Fruit fly (Drosophila melanogaster) whole organism, prepupa: ENCODE data around the gene HP1c.

Source experiments
- Blimp-1 ChIP-seq: fragments of 200-800 bp; sonication (Bioruptor generic); optimal IDR thresholded peaks from 3 replicates; lab custom pipeline; 2017; ENCODE audit warnings: missing biosample characterization, missing genetic modification characterization, mild to moderate bottlenecking, moderate library complexity, missing genetic modification reagents
- CG10631 ChIP-seq: fragments of 200-800 bp; sonication (Bioruptor generic); optimal IDR thresholded peaks from 2 replicates; lab custom pipeline; 2016; ENCODE audit warnings: missing biosample characterization, missing genetic modification characterization
- CG10669 ChIP-seq: fragments of 200-800 bp; sonication (Bioruptor generic); optimal IDR thresholded peaks from 3 replicates; lab custom pipeline; 2018; ENCODE audit warnings: missing biosample characterization, mild to moderate bottlenecking, missing genetic modification characterization, moderate library complexity
- CG11294 ChIP-seq: fragments of 200-800 bp; sonication (Bioruptor generic); IDR thresholded peaks from 2 replicates; pipeline ENCODE4 v1.3.6; 2022; ENCODE audit warnings: missing biosample characterization, missing genetic modification characterization
- CG11762 ChIP-seq: fragments of 200-800 bp; sonication (Bioruptor generic); optimal IDR thresholded peaks from 3 replicates; lab custom pipeline; 2016; ENCODE audit warnings: missing biosample characterization, missing genetic modification characterization; ENCODE audit not compliant: insufficient read depth
- CG11902 ChIP-seq: fragments of 200-800 bp; sonication (Bioruptor generic); optimal IDR thresholded peaks from 3 replicates; lab custom pipeline; 2016; ENCODE audit warnings: missing biosample characterization, missing genetic modification characterization
- CG15336 ChIP-seq: fragments of 200-800 bp; sonication (Bioruptor generic); IDR thresholded peaks from 2 replicates; pipeline ENCODE4 v1.3.6; 2022; ENCODE audit warnings: missing biosample characterization, missing genetic modification characterization
- CG16779 ChIP-seq: fragments of 200-800 bp; sonication (Bioruptor generic); optimal IDR thresholded peaks from 3 replicates; lab custom pipeline; 2017; ENCODE audit warnings: missing biosample characterization, mild to moderate bottlenecking, missing genetic modification characterization
- CG3032 ChIP-seq: fragments of 200-800 bp; optimal IDR thresholded peaks from 2 replicates; lab custom pipeline; 2019; ENCODE audit warnings: missing biosample characterization, mild to moderate bottlenecking, missing genetic modification characterization, moderate library complexity
- CG32006 ChIP-seq: fragments of 200-800 bp; sonication (Bioruptor generic); optimal IDR thresholded peaks from 3 replicates; lab custom pipeline; 2017; ENCODE audit warnings: missing biosample characterization, mild to moderate bottlenecking, missing genetic modification characterization
- CG34406 ChIP-seq: fragments of 200-800 bp; sonication (Bioruptor generic); optimal IDR thresholded peaks from 3 replicates; lab custom pipeline; 2016; ENCODE audit warnings: missing biosample characterization, missing genetic modification characterization
- CG3919 ChIP-seq: fragments of 200-800 bp; sonication (Bioruptor generic); optimal IDR thresholded peaks from 3 replicates; lab custom pipeline; 2016; ENCODE audit warnings: missing biosample characterization, missing genetic modification characterization
- CG6163 ChIP-seq: fragments of 200-800 bp; sonication (Bioruptor generic); IDR thresholded peaks from 3 replicates; pipeline ENCODE4 v1.3.6; 2022; ENCODE audit warnings: missing biosample characterization, missing genetic modification characterization
- CG6792 ChIP-seq: fragments of 200-800 bp; sonication (Bioruptor generic); optimal IDR thresholded peaks from 3 replicates; lab custom pipeline; 2016; ENCODE audit warnings: missing biosample characterization, missing genetic modification characterization
- CG6854 ChIP-seq: fragments of 200-800 bp; sonication (Bioruptor generic); optimal IDR thresholded peaks from 2 replicates; lab custom pipeline; 2017; ENCODE audit warnings: missing biosample characterization, mild to moderate bottlenecking, missing genetic modification characterization
- CG7368 ChIP-seq: fragments of 200-800 bp; sonication (Bioruptor generic); optimal IDR thresholded peaks from 3 replicates; lab custom pipeline; 2016; ENCODE audit warnings: missing biosample characterization, missing genetic modification characterization
- CG8119 ChIP-seq: fragments of 200-800 bp; sonication (Bioruptor generic); IDR thresholded peaks from 3 replicates; pipeline ENCODE4 v1.3.6; 2022; ENCODE audit warnings: missing biosample characterization, missing genetic modification characterization
- CG8632 ChIP-seq: fragments of 200-800 bp; sonication (Bioruptor generic); optimal IDR thresholded peaks from 3 replicates; lab custom pipeline; 2016; ENCODE audit warnings: missing biosample characterization, missing genetic modification characterization
- Eip75B ChIP-seq: fragments of 200-800 bp; sonication (Bioruptor generic); optimal IDR thresholded peaks from 3 replicates; lab custom pipeline; 2016; ENCODE audit warnings: missing biosample characterization, missing genetic modification characterization
- Eip78C ChIP-seq: fragments of 200-800 bp; sonication (Bioruptor generic); peaks from one replicate; lab custom pipeline; 2016; ENCODE audit warnings: missing biosample characterization, missing genetic modification characterization
- Eip93F ChIP-seq: fragments of 200-800 bp; sonication (Bioruptor generic); optimal IDR thresholded peaks from 2 replicates; lab custom pipeline; 2016; ENCODE audit warnings: missing biosample characterization, mild to moderate bottlenecking, missing genetic modification characterization
- Ets21C ChIP-seq: fragments of 200-800 bp; sonication (Bioruptor generic); optimal IDR thresholded peaks from 3 replicates; lab custom pipeline; 2016; ENCODE audit warnings: missing biosample characterization, missing genetic modification characterization
- Ets96B ChIP-seq: fragments of 200-800 bp; optimal IDR thresholded peaks from 2 replicates; lab custom pipeline; 2019; ENCODE audit warnings: missing biosample characterization, mild to moderate bottlenecking, missing genetic modification characterization, moderate library complexity
- Gug ChIP-seq: fragments of 200-800 bp; sonication (Bioruptor generic); IDR thresholded peaks from 2 replicates; pipeline ENCODE4 v1.3.6; 2022; ENCODE audit warnings: missing biosample characterization, missing genetic modification characterization
- Hr38 ChIP-seq: sonication (Bioruptor generic); optimal IDR thresholded peaks from 2 replicates; lab custom pipeline; 2016; ENCODE audit warnings: missing biosample characterization, missing genetic modification characterization
- Met ChIP-seq: fragments of 200-800 bp; sonication (Bioruptor generic); optimal IDR thresholded peaks from 3 replicates; lab custom pipeline; 2016; ENCODE audit warnings: missing biosample characterization, missing genetic modification characterization
- OdsH ChIP-seq: fragments of 200-800 bp; sonication (Bioruptor generic); optimal IDR thresholded peaks from 3 replicates; lab custom pipeline; 2016; ENCODE audit warnings: missing biosample characterization, missing genetic modification characterization
- Smox ChIP-seq: fragments of 200-800 bp; sonication (Bioruptor generic); optimal IDR thresholded peaks from 3 replicates; lab custom pipeline; 2016; ENCODE audit warnings: missing biosample characterization, missing genetic modification characterization
- Sox14 ChIP-seq: fragments of 200-800 bp; sonication (Bioruptor generic); optimal IDR thresholded peaks from 3 replicates; lab custom pipeline; 2016; ENCODE audit warnings: missing biosample characterization, missing genetic modification characterization
- Sox15 ChIP-seq: fragments of 200-800 bp; sonication (Bioruptor generic); optimal IDR thresholded peaks from 3 replicates; lab custom pipeline; 2016; ENCODE audit warnings: missing biosample characterization, missing genetic modification characterization
- achi ChIP-seq: fragments of 200-800 bp; sonication (Bioruptor generic); optimal IDR thresholded peaks from 3 replicates; lab custom pipeline; 2016; ENCODE audit warnings: missing biosample characterization, missing genetic modification characterization
- acj6 ChIP-seq: fragments of 200-800 bp; sonication (Bioruptor generic); optimal IDR thresholded peaks from 3 replicates; lab custom pipeline; 2016; ENCODE audit warnings: missing biosample characterization, missing genetic modification characterization
- cyc ChIP-seq: fragments of 200-800 bp; sonication (Bioruptor generic); optimal IDR thresholded peaks from 3 replicates; lab custom pipeline; 2016; ENCODE audit warnings: missing biosample characterization, missing genetic modification characterization
- dac ChIP-seq: fragments of 200-800 bp; sonication (Bioruptor generic); optimal IDR thresholded peaks from 2 replicates; lab custom pipeline; 2017; ENCODE audit warnings: missing biosample characterization, mild to moderate bottlenecking, missing genetic modification characterization
- dsx ChIP-seq: fragments of 200-800 bp; optimal IDR thresholded peaks from 3 replicates; lab custom pipeline; 2019; ENCODE audit warnings: missing biosample characterization, mild to moderate bottlenecking, missing genetic modification characterization, moderate library complexity; ENCODE audit not compliant: poor library complexity, severe bottlenecking
- eg ChIP-seq: fragments of 200-800 bp; sonication (Bioruptor generic); IDR thresholded peaks from 3 replicates; pipeline ENCODE4 v1.3.6; 2022; ENCODE audit warnings: missing biosample characterization, missing genetic modification characterization
- esn ChIP-seq: fragments of 200-800 bp; sonication (Bioruptor generic); optimal IDR thresholded peaks from 2 replicates; lab custom pipeline; 2016; ENCODE audit warnings: missing biosample characterization, mild to moderate bottlenecking, missing genetic modification characterization, moderate library complexity
- fd59A ChIP-seq: fragments of 200-800 bp; sonication (Bioruptor generic); optimal IDR thresholded peaks from 2 replicates; lab custom pipeline; 2017; ENCODE audit warnings: missing biosample characterization, mild to moderate bottlenecking, missing genetic modification characterization, missing genetic modification reagents
- fd85E ChIP-seq: fragments of 200-800 bp; sonication (Bioruptor generic); optimal IDR thresholded peaks from 3 replicates; lab custom pipeline; 2016; ENCODE audit warnings: missing biosample characterization, missing genetic modification characterization
- fkh ChIP-seq: fragments of 200-800 bp; sonication (Bioruptor generic); optimal IDR thresholded peaks from 3 replicates; lab custom pipeline; 2017; ENCODE audit warnings: missing biosample characterization, mild to moderate bottlenecking, missing genetic modification characterization, moderate library complexity
- pdm3 ChIP-seq: fragments of 200-800 bp; sonication (Bioruptor generic); optimal IDR thresholded peaks from 3 replicates; lab custom pipeline; 2016; ENCODE audit warnings: missing biosample characterization, missing genetic modification characterization
- spab ChIP-seq: fragments of 200-800 bp; sonication (Bioruptor generic); optimal IDR thresholded peaks from 2 replicates; lab custom pipeline; 2017; ENCODE audit warnings: missing biosample characterization, mild to moderate bottlenecking, missing genetic modification characterization, missing genetic modification reagents
- topi ChIP-seq: fragments of 200-800 bp; sonication (Bioruptor generic); optimal IDR thresholded peaks from 3 replicates; lab custom pipeline; 2016; ENCODE audit warnings: missing biosample characterization, missing genetic modification characterization

Gene HP1c

DNA sequence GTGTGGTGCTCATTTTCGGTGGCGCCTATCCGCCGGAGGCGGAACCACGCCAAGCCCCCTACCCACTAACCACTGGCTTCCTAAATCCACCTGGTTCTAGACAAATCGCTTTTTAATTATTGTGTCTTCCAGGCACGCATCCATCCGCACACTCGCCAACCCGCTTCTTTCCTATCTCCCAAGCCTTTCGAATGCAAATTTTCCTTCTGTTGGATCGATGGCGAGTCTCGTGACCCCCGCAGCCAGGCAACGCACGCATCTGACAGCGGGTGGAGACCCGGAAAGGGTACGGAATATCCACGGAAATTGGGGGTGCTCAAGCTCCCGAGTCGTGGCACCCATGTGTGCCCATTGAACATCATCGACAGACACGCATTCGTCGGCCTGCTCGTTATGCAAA is 38.2 kb upstream of the HP1c start, which contains the start of gene CG13842:
Gene CG13842 (minus strand): TSS at position 101 of the 400 bp plus-strand sequence.
- TF ChIP-seq pdm3 (GFP tag; lab: Kevin White, UChicago) (no peak), CG6163 (GFP tag; lab: Robert Waterston, UW) (no peak), Gug (GFP tag; lab: Robert Waterston, UW) (no peak), Blimp-1 (no peak), CG8119 (GFP tag; lab: Robert Waterston, UW) (no peak), Hr38 (GFP tag; lab: Kevin White, UChicago) (no peak), CG32006 (GFP tag; lab: Kevin White, UChicago) (no peak), CG6792 (GFP tag; lab: Kevin White, UChicago) (no peak)

- TF ChIP-seq Eip75B (GFP tag; lab: Kevin White, UChicago) (no peak), CG15336 (GFP tag; lab: Robert Waterston, UW) (no peak), CG34406 (GFP tag; lab: Kevin White, UChicago) (no peak), Ets21C (GFP tag; lab: Kevin White, UChicago) (no peak)
Measured at dm6 chr3R:22710662-22711061, 34.8 kb upstream of the HP1c start, which contains the start of gene CG4907. TSS of gene CG4907 (minus strand) at chr3R:22710762.

- TF ChIP-seq CG8632 (GFP tag; lab: Kevin White, UChicago) = no peak
- no peak for TF ChIP-seq achi (GFP tag; lab: Kevin White, UChicago)
- TF ChIP-seq OdsH (GFP tag; lab: Kevin White, UChicago) = no peak
- TF ChIP-seq CG6854 = no peak
- no peak for TF ChIP-seq Eip93F (GFP tag; lab: Kevin White, UChicago)
- TF ChIP-seq CG6792 (GFP tag; lab: Kevin White, UChicago) = no peak
- TF ChIP-seq CG11294 (GFP tag; lab: Robert Waterston, UW) = no peak
- TF ChIP-seq CG8119 (GFP tag; lab: Robert Waterston, UW) = no peak
- TF ChIP-seq CG7368 (GFP tag; lab: Kevin White, UChicago) = no peak
- no peak for TF ChIP-seq Sox15 (GFP tag; lab: Kevin White, UChicago)
- no peak for TF ChIP-seq CG11902 (GFP tag; lab: Kevin White, UChicago)
- no peak for TF ChIP-seq CG3919 (GFP tag; lab: Kevin White, UChicago)
- no peak for TF ChIP-seq fd85E (GFP tag; lab: Kevin White, UChicago)
- no peak for TF ChIP-seq Eip78C
- TF ChIP-seq esn = no peak
- no peak for TF ChIP-seq fkh (GFP tag; lab: Kevin White, UChicago)
- no peak for TF ChIP-seq CG15336 (GFP tag; lab: Robert Waterston, UW)
Measured at dm6 chr3R:22717863-22718262, 27.6 kb upstream of the HP1c start.

dm6 chr3R:22718401-22718800 is 27.0 kb upstream of the HP1c start:
- TF ChIP-seq topi (GFP tag; lab: Kevin White, UChicago) (no peak), spab (no peak), acj6 (GFP tag; lab: Kevin White, UChicago) (no peak), CG6854 (no peak), CG16779 (tag; lab: Kevin White, UChicago) (no peak), CG11294 (GFP tag; lab: Robert Waterston, UW) (no peak), CG3032 (tag; lab: Kevin White, UChicago) (no peak), CG7368 (GFP tag; lab: Kevin White, UChicago) (no peak), eg (GFP tag; lab: Robert Waterston, UW) (no peak)

DNA sequence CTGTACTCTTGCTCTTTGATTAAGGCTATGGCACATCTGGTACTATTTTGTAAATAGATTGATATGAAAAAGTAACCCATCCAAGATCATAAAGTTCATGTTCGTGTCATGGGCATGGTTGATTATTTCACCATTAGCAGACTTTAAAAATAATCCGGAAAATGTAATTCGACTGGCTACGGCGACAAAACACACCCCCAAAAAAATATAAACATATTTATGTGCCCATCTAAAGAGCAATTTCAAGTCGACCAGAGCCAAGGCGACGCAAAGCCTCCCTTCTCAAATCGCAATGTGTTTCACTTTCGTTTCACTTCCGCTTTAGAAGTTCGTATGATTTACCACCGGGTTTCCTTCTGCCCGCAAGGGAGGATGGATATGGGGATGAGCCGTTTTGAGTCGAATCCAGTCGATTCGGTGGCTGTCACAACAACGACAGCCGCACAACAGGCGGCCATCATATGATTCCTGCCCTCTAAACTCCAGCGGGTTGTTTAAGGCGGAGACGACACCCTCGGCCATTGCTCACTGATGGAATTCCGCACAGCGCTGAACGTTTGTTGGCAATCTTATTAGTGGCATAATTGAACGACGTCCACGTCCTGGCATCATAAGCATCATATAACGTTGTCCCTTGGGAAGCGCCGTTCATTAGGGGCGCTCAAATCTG is 26.3 kb upstream of the HP1c start:
- TF ChIP-seq CG10669 (GFP tag; lab: Kevin White, UChicago) = no peak
- TF ChIP-seq OdsH (GFP tag; lab: Kevin White, UChicago) = no peak
- TF ChIP-seq Met (GFP tag; lab: Kevin White, UChicago) = no peak
- no peak for TF ChIP-seq dsx (GFP tag; lab: Kevin White, UChicago)
- TF ChIP-seq fd59A = no peak
- TF ChIP-seq CG10631 (GFP tag; lab: Kevin White, UChicago) = no peak
- no peak for TF ChIP-seq Eip75B (GFP tag; lab: Kevin White, UChicago)
- TF ChIP-seq Ets96B (tag; lab: Kevin White, UChicago) = no peak
- no peak for TF ChIP-seq CG11762 (GFP tag; lab: Kevin White, UChicago)
- no peak for TF ChIP-seq cyc
- no peak for TF ChIP-seq CG16779 (tag; lab: Kevin White, UChicago)
- no peak for TF ChIP-seq Sox14 (GFP tag; lab: Kevin White, UChicago)
- TF ChIP-seq CG15336 (GFP tag; lab: Robert Waterston, UW) = no peak
- no peak for TF ChIP-seq spab
- TF ChIP-seq CG3919 (GFP tag; lab: Kevin White, UChicago) = no peak
- no peak for TF ChIP-seq Smox (GFP tag; lab: Kevin White, UChicago)
- no peak for TF ChIP-seq dac
